Fruit fly (Drosophila melanogaster): Measurements from ENCODE around the gene Dref.
A peak's percentile ranks its signal among the peaks of the same experiment; 100 is the strongest.

The Dref gene

dm6 chr2L:10003593-10003992 is 36.6 kb upstream of the Dref start, which contains the start of gene Ndf (continued):
- TF ChIP-seq salr (GFP tag; optimal IDR thresholded peaks at IDR 0.05) = peak in 1 of 2 experiments; percentile 32
- TF ChIP-seq dsx (GFP tag; optimal IDR thresholded peaks at IDR 0.05; ENCODE audit: poor library complexity, severe bottlenecking) = no peak
- peak; percentile 16 for TF ChIP-seq dac (GFP tag; optimal IDR thresholded peaks at IDR 0.05)
- peak; percentile 16 for TF ChIP-seq Eip93F (GFP tag; optimal IDR thresholded peaks at IDR 0.05)
- TF ChIP-seq CG34406 (GFP tag; optimal IDR thresholded peaks at IDR 0.05) = peak; percentile 23
- no peak for TF ChIP-seq CG11762 (GFP tag; optimal IDR thresholded peaks at IDR 0.05; ENCODE audit: insufficient read depth)
- no peak for TF ChIP-seq CG16779 (tag; optimal IDR thresholded peaks at IDR 0.05)
- TF ChIP-seq svp (GFP tag) = no peak
- TF ChIP-seq fd59A (GFP tag; optimal IDR thresholded peaks at IDR 0.05) = peak; percentile 33
- TF ChIP-seq Sox14 (GFP tag; optimal IDR thresholded peaks at IDR 0.05) = peak; percentile 42
- TF ChIP-seq Smox (GFP tag; optimal IDR thresholded peaks at IDR 0.05) = peak; percentile 62

dm6 chr2L:10002408-10003358 is 35.7 kb upstream of the Dref start, which contains the start of the genes CG31875 and SoYb:
TSS of gene CG31875 (minus strand) at chr2L:10002736.
TSS of gene SoYb (minus strand) at chr2L:10002736.
- TF ChIP-seq Eip78C (GFP tag) (peak; percentile 21), Sox14 (GFP tag; optimal IDR thresholded peaks at IDR 0.05) (no peak)

DNA sequence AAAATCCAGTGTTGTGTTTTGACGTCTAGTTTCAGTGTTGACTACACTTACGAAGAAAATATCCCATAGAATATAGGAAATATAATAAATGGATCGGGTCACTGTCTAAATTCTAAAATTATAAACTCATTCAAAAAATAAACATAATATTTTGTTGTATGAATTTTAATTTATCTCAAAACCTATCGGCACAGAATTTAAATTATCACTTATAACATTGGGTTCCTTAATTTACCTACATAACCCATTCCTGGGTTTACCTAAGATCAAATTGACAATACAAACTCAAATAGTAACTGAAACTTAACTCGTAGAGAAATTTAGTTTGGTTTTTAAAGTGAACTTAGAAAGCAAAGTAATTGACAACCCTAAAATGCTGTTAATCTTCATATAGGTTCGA is 29.5 kb upstream of the Dref start:
- TF ChIP-seq Met (GFP tag; optimal IDR thresholded peaks at IDR 0.05) (no peak), Lpt (GFP tag; optimal IDR thresholded peaks at IDR 0.05) (no peak), Eip93F (GFP tag; optimal IDR thresholded peaks at IDR 0.05) (no peak), esn (GFP tag; optimal IDR thresholded peaks at IDR 0.05) (peak; percentile 16)

dm6 chr2L:9994382-9994781 is 27.4 kb upstream of the Dref start:
- TF ChIP-seq fd59A (GFP tag; optimal IDR thresholded peaks at IDR 0.05) (no peak), achi (GFP tag; optimal IDR thresholded peaks at IDR 0.05) (no peak), CG9139 (GFP tag; optimal IDR thresholded peaks at IDR 0.05) (no peak), pdm3 (GFP tag; optimal IDR thresholded peaks at IDR 0.05) (no peak), CG1621 (tag; optimal IDR thresholded peaks at IDR 0.05) (no peak), dac (GFP tag; optimal IDR thresholded peaks at IDR 0.05) (no peak), CG6163 (GFP tag; IDR thresholded peaks at IDR 0.05) (no peak), CG11762 (GFP tag; optimal IDR thresholded peaks at IDR 0.05; ENCODE audit: insufficient read depth) (no peak), salr (GFP tag; optimal IDR thresholded peaks at IDR 0.05) (no peak), Sox102F (GFP tag; optimal IDR thresholded peaks at IDR 0.05) (no peak), spab (GFP tag; optimal IDR thresholded peaks at IDR 0.05) (no peak), CG31627 (GFP tag; optimal IDR thresholded peaks at IDR 0.05) (no peak), Lpt (GFP tag; optimal IDR thresholded peaks at IDR 0.05) (no peak)

dm6 chr2L:9989846-9990506 is 22.9 kb upstream of the Dref start:
- TF ChIP-seq CG6808 (GFP tag; optimal IDR thresholded peaks at IDR 0.05) (peak; percentile 23), Hr39 (GFP tag; optimal IDR thresholded peaks at IDR 0.05) (peak; percentile 30), Lpt (GFP tag; optimal IDR thresholded peaks at IDR 0.05) (no peak), CG3032 (tag; optimal IDR thresholded peaks at IDR 0.05) (peak; percentile 41), CG4318 (GFP tag; optimal IDR thresholded peaks at IDR 0.05) (no peak), ss (GFP tag; optimal IDR thresholded peaks at IDR 0.05) (peak; percentile 16 to 22), Eip78C (GFP tag) (peak; percentile 88), Sox14 (GFP tag; optimal IDR thresholded peaks at IDR 0.05) (peak; percentile 5), topi (GFP tag; optimal IDR thresholded peaks at IDR 0.05) (peak; percentile 65), CG11762 (GFP tag; optimal IDR thresholded peaks at IDR 0.05; ENCODE audit: insufficient read depth) (no peak), svp (GFP tag) (peak; percentile 84), CG15336 (GFP tag; IDR thresholded peaks at IDR 0.05) (no peak), cyc (GFP tag; optimal IDR thresholded peaks at IDR 0.05) (peak; percentile 44), CG16779 (tag; optimal IDR thresholded peaks at IDR 0.05) (no peak), CG11294 (GFP tag; IDR thresholded peaks at IDR 0.05) (no peak), dac (GFP tag; optimal IDR thresholded peaks at IDR 0.05) (no peak), CG34406 (GFP tag; optimal IDR thresholded peaks at IDR 0.05) (peak; percentile 18), CG31627 (GFP tag; optimal IDR thresholded peaks at IDR 0.05) (peak; percentile 32), CG6276 (GFP tag; optimal IDR thresholded peaks at IDR 0.05) (no peak), Ets21C (GFP tag; optimal IDR thresholded peaks at IDR 0.05) (no peak), CG6854 (GFP tag; optimal IDR thresholded peaks at IDR 0.05) (no peak), Hr38 (GFP tag; optimal IDR thresholded peaks at IDR 0.05) (no peak), spab (GFP tag; optimal IDR thresholded peaks at IDR 0.05) (peak; percentile 40), CG6792 (GFP tag; optimal IDR thresholded peaks at IDR 0.05) (no peak), fd85E (GFP tag; optimal IDR thresholded peaks at IDR 0.05) (no peak)
